Worm (Caenorhabditis elegans) whole organism, L2 larva: ENCODE results near the gene hda-6.

ENCODE experiments used
- C34F6.9 ChIP-seq: fragments of 150-350 bp; optimal IDR thresholded peaks from 2 replicates; lab custom pipeline; 2014; ENCODE audit warnings: missing biosample characterization, missing genetic modification characterization
- F13H6.1 ChIP-seq: sonication (generic microtip); optimal IDR thresholded peaks from 2 replicates; lab custom pipeline; 2016; ENCODE audit warnings: missing genetic modification characterization, missing compliant biosample characterization
- R02D3.7 ChIP-seq: fragments of 150-350 bp; optimal IDR thresholded peaks from 2 replicates; lab custom pipeline; 2014; ENCODE audit warnings: missing biosample characterization, missing genetic modification characterization
- Y55F3AM.14 ChIP-seq: fragments of 200-800 bp; sonication (Bioruptor generic); optimal IDR thresholded peaks from 2 replicates; lab custom pipeline; 2018; ENCODE audit warnings: mild to moderate bottlenecking, missing genetic modification characterization, missing compliant biosample characterization
- ZK546.5 ChIP-seq: sonication (generic microtip); optimal IDR thresholded peaks from 2 replicates; lab custom pipeline; 2017; ENCODE audit warnings: missing biosample characterization, missing genetic modification characterization
- alr-1 ChIP-seq: fragments of 150-350 bp; optimal IDR thresholded peaks from 2 replicates; lab custom pipeline; 2014; ENCODE audit warnings: missing biosample characterization, missing genetic modification characterization
- aly-2 ChIP-seq: fragments of 150-350 bp; optimal IDR thresholded peaks from 2 replicates; lab custom pipeline; 2014; ENCODE audit warnings: missing biosample characterization, missing genetic modification characterization
- ama-1 ChIP-seq: fragments of 150-350 bp; optimal IDR thresholded peaks from 2 replicates; lab custom pipeline; 2018; ENCODE audit warnings: inconsistent platforms
- blmp-1 ChIP-seq: sonication (generic microtip); optimal IDR thresholded peaks from 2 replicates; lab custom pipeline; 2017; ENCODE audit warnings: missing genetic modification characterization, mild to moderate bottlenecking, missing compliant biosample characterization, antibody characterized with exemption, moderate library complexity; ENCODE audit not compliant: insufficient read depth
- ceh-16 ChIP-seq: fragments of 150-350 bp; optimal IDR thresholded peaks from 2 replicates; lab custom pipeline; 2014; ENCODE audit warnings: missing biosample characterization, missing genetic modification characterization
- ceh-82 ChIP-seq: fragments of 150-350 bp; optimal IDR thresholded peaks from 2 replicates; lab custom pipeline; 2014; ENCODE audit warnings: missing biosample characterization, missing genetic modification characterization
- crh-2 ChIP-seq: sonication (generic microtip); optimal IDR thresholded peaks from 2 replicates; lab custom pipeline; 2017; ENCODE audit warnings: missing biosample characterization, missing genetic modification characterization
- dmd-4 ChIP-seq: sonication (generic microtip); optimal IDR thresholded peaks from 2 replicates; lab custom pipeline; 2017; ENCODE audit warnings: missing biosample characterization, missing genetic modification characterization
- egl-27 ChIP-seq: sonication (generic microtip); optimal IDR thresholded peaks from 3 replicates; lab custom pipeline; 2017; ENCODE audit warnings: missing biosample characterization, missing genetic modification reagents, missing genetic modification characterization
- elt-1 ChIP-seq: fragments of 150-350 bp; optimal IDR thresholded peaks from 2 replicates; lab custom pipeline; 2014; ENCODE audit warnings: missing biosample characterization, missing genetic modification characterization
- elt-3 ChIP-seq: sonication (generic microtip); optimal IDR thresholded peaks from 2 replicates; lab custom pipeline; 2017; ENCODE audit warnings: missing biosample characterization, missing genetic modification characterization
- fos-1 ChIP-seq: fragments of 150-350 bp; optimal IDR thresholded peaks from 2 replicates; lab custom pipeline; 2014; ENCODE audit warnings: missing biosample characterization, missing genetic modification characterization
- gmeb-1 ChIP-seq: fragments of 150-350 bp; optimal IDR thresholded peaks from 2 replicates; lab custom pipeline; 2014; ENCODE audit warnings: missing biosample characterization, missing genetic modification characterization
- lin-11 ChIP-seq: fragments of 150-350 bp; sonication (generic microtip); optimal IDR thresholded peaks from 2 replicates; lab custom pipeline; 2014; ENCODE audit warnings: missing biosample characterization, missing genetic modification characterization, inconsistent platforms, mixed read lengths
- lin-39 ChIP-seq: fragments of 150-350 bp; optimal IDR thresholded peaks from 2 replicates; lab custom pipeline; 2014; ENCODE audit warnings: missing biosample characterization, missing genetic modification reagents, missing genetic modification characterization
- lsy-2 ChIP-seq, 2 experiments: fragments of 150-350 bp in 1 of 2; sonication (generic microtip) in 1 of 2; optimal IDR thresholded peaks; 2 replicates each; lab custom pipeline; 2014 to 2017; ENCODE audit warnings: missing biosample characterization in 2 of 2, missing genetic modification characterization in 2 of 2
- mab-5 ChIP-seq: fragments of 150-350 bp; optimal IDR thresholded peaks from 2 replicates; lab custom pipeline; 2014; ENCODE audit warnings: missing biosample characterization, missing genetic modification characterization
- mbf-1 ChIP-seq: sonication (generic microtip); optimal IDR thresholded peaks from 2 replicates; lab custom pipeline; 2017; ENCODE audit warnings: missing biosample characterization, missing genetic modification characterization
- mdl-1 ChIP-seq, 2 experiments: fragments of 150-350 bp in 1 of 2; sonication (generic microtip) in 1 of 2; optimal IDR thresholded peaks; 2 replicates each; lab custom pipeline; 2017; ENCODE audit warnings: missing biosample characterization in 2 of 2, missing genetic modification characterization in 2 of 2
- nhr-10 ChIP-seq: sonication (generic microtip); optimal IDR thresholded peaks from 2 replicates; lab custom pipeline; 2017; ENCODE audit warnings: missing biosample characterization, missing genetic modification characterization
- nhr-11 ChIP-seq: fragments of 150-350 bp; optimal IDR thresholded peaks from 2 replicates; lab custom pipeline; 2014; ENCODE audit warnings: missing biosample characterization, missing genetic modification characterization
- nhr-12 ChIP-seq: fragments of 150-350 bp; optimal IDR thresholded peaks from 2 replicates; lab custom pipeline; 2014; ENCODE audit warnings: missing biosample characterization, missing genetic modification characterization
- nhr-129 ChIP-seq: fragments of 150-350 bp; optimal IDR thresholded peaks from 2 replicates; lab custom pipeline; 2014; ENCODE audit warnings: missing biosample characterization, missing genetic modification characterization
- nhr-21 ChIP-seq: fragments of 150-350 bp; optimal IDR thresholded peaks from 2 replicates; lab custom pipeline; 2014; ENCODE audit warnings: missing biosample characterization, missing genetic modification characterization
- nhr-23 ChIP-seq: fragments of 150-350 bp; optimal IDR thresholded peaks from 2 replicates; lab custom pipeline; 2014; ENCODE audit warnings: missing biosample characterization, missing genetic modification reagents, missing genetic modification characterization
- nhr-237 ChIP-seq: fragments of 150-350 bp; optimal IDR thresholded peaks from 2 replicates; lab custom pipeline; 2014; ENCODE audit warnings: missing biosample characterization, missing genetic modification characterization
- nhr-25 ChIP-seq: fragments of 150-350 bp; sonication (generic microtip); optimal IDR thresholded peaks from 3 replicates; lab custom pipeline; 2014; ENCODE audit warnings: missing biosample characterization, missing genetic modification characterization
- nhr-6 ChIP-seq: fragments of 150-350 bp; optimal IDR thresholded peaks from 2 replicates; lab custom pipeline; 2014; ENCODE audit warnings: missing biosample characterization, missing genetic modification characterization
- nhr-77 ChIP-seq: fragments of 150-350 bp; optimal IDR thresholded peaks from 2 replicates; lab custom pipeline; 2014; ENCODE audit warnings: missing biosample characterization, missing genetic modification characterization
- peb-1 ChIP-seq: fragments of 150-350 bp; optimal IDR thresholded peaks from 2 replicates; lab custom pipeline; 2014; ENCODE audit warnings: missing biosample characterization, missing genetic modification characterization
- sem-4 ChIP-seq: fragments of 150-350 bp; optimal IDR thresholded peaks from 2 replicates; lab custom pipeline; 2014; ENCODE audit warnings: missing biosample characterization, missing genetic modification reagents, missing genetic modification characterization
- skn-1 ChIP-seq: sonication (generic microtip); optimal IDR thresholded peaks from 2 replicates; lab custom pipeline; 2017; ENCODE audit warnings: missing biosample characterization, missing genetic modification characterization
- sma-3 ChIP-seq: sonication (generic microtip); optimal IDR thresholded peaks from 2 replicates; lab custom pipeline; 2016; ENCODE audit warnings: missing genetic modification reagents, missing genetic modification characterization, missing compliant biosample characterization
- sma-9 ChIP-seq, 2 experiments: fragments of 150-350 bp in 1 of 2; sonication (generic microtip) in 1 of 2; optimal IDR thresholded peaks; 2 replicates each; lab custom pipeline; 2014 to 2016; ENCODE audit warnings: missing genetic modification characterization in 2 of 2, mild to moderate bottlenecking in 1 of 2, missing biosample characterization in 1 of 2, missing compliant biosample characterization in 1 of 2, missing genetic modification reagents in 1 of 2, moderate library complexity in 1 of 2
- snpc-4 ChIP-seq: fragments of 150-350 bp; optimal IDR thresholded peaks from 2 replicates; lab custom pipeline; 2014; ENCODE audit warnings: missing biosample characterization, missing genetic modification characterization
- unc-39 ChIP-seq: fragments of 150-350 bp; optimal IDR thresholded peaks from 2 replicates; lab custom pipeline; 2014; ENCODE audit warnings: missing biosample characterization, missing genetic modification characterization
- unc-55 ChIP-seq: fragments of 150-350 bp; sonication (generic microtip); optimal IDR thresholded peaks from 3 replicates; lab custom pipeline; 2014; ENCODE audit warnings: missing biosample characterization, missing genetic modification reagents, missing genetic modification characterization
- unc-62 ChIP-seq: fragments of 150-350 bp; optimal IDR thresholded peaks from 2 replicates; lab custom pipeline; 2014; ENCODE audit warnings: missing biosample characterization, missing genetic modification reagents, missing genetic modification characterization
- zag-1 ChIP-seq: fragments of 150-350 bp; optimal IDR thresholded peaks from 2 replicates; lab custom pipeline; 2014; ENCODE audit warnings: missing biosample characterization, missing genetic modification characterization
- ztf-1 ChIP-seq: fragments of 200-800 bp; sonication (Bioruptor generic); conservative IDR thresholded peaks from 2 replicates; pipeline ENCODE4 v1.3.6; 2022; ENCODE audit warnings: missing genetic modification characterization, missing compliant biosample characterization
- ztf-11 ChIP-seq: sonication (generic microtip); optimal IDR thresholded peaks from 2 replicates; lab custom pipeline; 2017; ENCODE audit warnings: missing biosample characterization, missing genetic modification characterization
- ztf-4 ChIP-seq: fragments of 150-350 bp; optimal IDR thresholded peaks from 2 replicates; lab custom pipeline; 2014; ENCODE audit warnings: missing biosample characterization, missing genetic modification characterization

Gene hda-6

ce11 chrIV:5393566-5393965 lies 29.5 kb upstream of the hda-6 start:
- TF ChIP-seq unc-62 (no peak), sma-9 (GFP tag; optimal IDR thresholded peaks at IDR 0.05; lab: Kevin White, UChicago) (peak; percentile 16), sma-9 (tag; optimal IDR thresholded peaks at IDR 0.05; lab: Kevin White, UChicago) (no peak), gmeb-1 (tag; lab: Kevin White, UChicago) (peak; percentile 40), elt-1 (tag; lab: Kevin White, UChicago) (no peak), fos-1 (peak; percentile 19)

ce11 chrIV:5391507-5392057 lies 27.5 kb upstream of the hda-6 start, which contains the start of the genes htp-1 and ZK616.5:
htp-1 (minus strand) TSS chrIV:5391557.
ZK616.5 (plus strand) TSS chrIV:5391929.
- TF ChIP-seq unc-55, result no peak
- TF ChIP-seq F13H6.1, result no peak
- TF ChIP-seq ama-1 (lab: Kevin White, UChicago), result no peak
- no peak for TF ChIP-seq ztf-11
- no peak for TF ChIP-seq ztf-4

- TF ChIP-seq nhr-25 (tag; lab: Kevin White, UChicago) (peak; percentile 13), elt-3 (tag; lab: Kevin White, UChicago) (no peak), mab-5 (tag; lab: Kevin White, UChicago) (no peak), nhr-23 (tag; lab: Kevin White, UChicago) (no peak), ztf-11 (no peak)
These were observed 25.8 kb upstream of the hda-6 start for ce11 chrIV:5389951-5390350.

ce11 chrIV:5388477-5389065 lies 24.5 kb upstream of the hda-6 start, which contains the start of gene elo-6:
elo-6 (minus strand) TSS chrIV:5388559.
- TF ChIP-seq sem-4 (tag; lab: Kevin White, UChicago), result no peak
- no peak for TF ChIP-seq skn-1 (tag; lab: Kevin White, UChicago)
- no peak for TF ChIP-seq nhr-25 (tag; lab: Kevin White, UChicago)
- TF ChIP-seq C34F6.9 (tag; lab: Kevin White, UChicago), result no peak
- TF ChIP-seq elt-3 (tag; lab: Kevin White, UChicago), result no peak
- TF ChIP-seq fos-1, result peak; percentile 57
- no peak for TF ChIP-seq mab-5 (tag; lab: Kevin White, UChicago)
- no peak for TF ChIP-seq sma-9 (GFP tag; optimal IDR thresholded peaks at IDR 0.05; lab: Kevin White, UChicago)
- no peak for TF ChIP-seq sma-9 (tag; optimal IDR thresholded peaks at IDR 0.05; lab: Kevin White, UChicago)
- TF ChIP-seq unc-39 (tag; lab: Kevin White, UChicago), result no peak
- TF ChIP-seq mdl-1 (tag; optimal IDR thresholded peaks at IDR 0.05; lab: Kevin White, UChicago), result no peak
- TF ChIP-seq Y55F3AM.14 (GFP tag; lab: Kevin White, UChicago), result no peak
- TF ChIP-seq peb-1 (tag; lab: Kevin White, UChicago), result no peak
- peak; percentile 7 for TF ChIP-seq sma-3
- no peak for TF ChIP-seq egl-27
- no peak for TF ChIP-seq ztf-11
- no peak for TF ChIP-seq ceh-16 (tag; lab: Kevin White, UChicago)
- TF ChIP-seq F13H6.1, result peak; percentile 31
- TF ChIP-seq nhr-10, result no peak
- peak; percentile 29 for TF ChIP-seq crh-2
- no peak for TF ChIP-seq gmeb-1 (tag; lab: Kevin White, UChicago)
- TF ChIP-seq ztf-1 (GFP tag; lab: Robert Waterston, UW), result no peak
- no peak for TF ChIP-seq nhr-11
- TF ChIP-seq alr-1 (tag; lab: Kevin White, UChicago), result no peak
- no peak for TF ChIP-seq zag-1 (tag; lab: Kevin White, UChicago)
- no peak for TF ChIP-seq R02D3.7 (tag; lab: Kevin White, UChicago)
- TF ChIP-seq nhr-12 (tag; lab: Kevin White, UChicago), result no peak
- no peak for TF ChIP-seq nhr-77
- TF ChIP-seq ZK546.5 (tag; lab: Kevin White, UChicago), result no peak
- TF ChIP-seq nhr-237 (tag; lab: Kevin White, UChicago), result no peak
- no peak for TF ChIP-seq nhr-6 (tag; lab: Kevin White, UChicago)
- TF ChIP-seq mbf-1 (tag; lab: Kevin White, UChicago), result no peak
- TF ChIP-seq aly-2 (tag; lab: Kevin White, UChicago), result no peak
- TF ChIP-seq lin-39, result no peak
- no peak for TF ChIP-seq lin-11
- TF ChIP-seq dmd-4 (tag; lab: Kevin White, UChicago), result no peak
- no peak for TF ChIP-seq blmp-1
- TF ChIP-seq ceh-82 (tag; lab: Kevin White, UChicago), result no peak
- TF ChIP-seq ama-1 (lab: Kevin White, UChicago), result peak; percentile 35
- no peak for TF ChIP-seq lsy-2 (tag; optimal IDR thresholded peaks at IDR 0.05; lab: Kevin White, UChicago)
- TF ChIP-seq snpc-4, result no peak
- no peak for TF ChIP-seq unc-55
- TF ChIP-seq nhr-21 (tag; lab: Kevin White, UChicago), result no peak
- TF ChIP-seq nhr-129, result peak; percentile 54
